Worm (Caenorhabditis elegans) whole organism, L1 larva: ENCODE measurements around the gene vdac-1.
A peak's percentile ranks its signal among the peaks of the same experiment; 100 is the strongest.

Source experiments
- C34B4.2 ChIP-seq: sonication (generic microtip); optimal IDR thresholded peaks from 2 replicates; lab custom pipeline; 2017; ENCODE audit warnings: mild to moderate bottlenecking, missing genetic modification characterization, missing compliant biosample characterization
- alr-1 ChIP-seq: fragments of 200-800 bp; sonication (Bioruptor generic); optimal IDR thresholded peaks from 2 replicates; lab custom pipeline; 2018; ENCODE audit warnings: borderline replicate concordance, mild to moderate bottlenecking, missing genetic modification characterization, missing compliant biosample characterization
- blmp-1 ChIP-seq: fragments of 150-350 bp; optimal IDR thresholded peaks from 2 replicates; lab custom pipeline; 2014; ENCODE audit warnings: missing biosample characterization, missing genetic modification characterization
- ceh-90 ChIP-seq: sonication (generic microtip); optimal IDR thresholded peaks from 2 replicates; lab custom pipeline; 2016; ENCODE audit warnings: missing genetic modification characterization, missing compliant biosample characterization
- dpl-1 ChIP-seq, 3 experiments: fragments of 150-350 bp in 2 of 3; sonication (generic microtip) in 1 of 3; optimal IDR thresholded peaks; 2 replicates each; lab custom pipeline; 2014 to 2017; ENCODE audit warnings: missing biosample characterization in 3 of 3, missing genetic modification characterization in 3 of 3, missing genetic modification reagents in 3 of 3
- efl-1 ChIP-seq, 4 experiments: fragments of 150-350 bp; optimal IDR thresholded peaks in 3 of 4; peaks in 1 of 4; 1 replicate in 1 of 4; 2 replicates in 3 of 4; lab custom pipeline; 2014; ENCODE audit warnings: missing biosample characterization in 2 of 4, missing genetic modification characterization in 2 of 4, missing genetic modification reagents in 2 of 4
- efl-3 ChIP-seq: fragments of 200-800 bp; sonication (Bioruptor generic); optimal IDR thresholded peaks from 2 replicates; lab custom pipeline; 2018; ENCODE audit warnings: mild to moderate bottlenecking, missing genetic modification characterization, missing compliant biosample characterization
- elt-3 ChIP-seq, 6 experiments: fragments of 150-350 bp in 1 of 6; sonication (generic microtip); optimal IDR thresholded peaks; 2 replicates each; lab custom pipeline; 2017 to 2018; ENCODE audit warnings: missing biosample characterization in 6 of 6, missing genetic modification characterization in 6 of 6, inconsistent platforms in 1 of 6
- ets-5 ChIP-seq: fragments of 200-800 bp; sonication (Bioruptor generic); IDR thresholded peaks from 2 replicates; pipeline ENCODE4 v1.3.6; 2022; ENCODE audit warnings: missing genetic modification characterization, missing compliant biosample characterization
- fkh-8 ChIP-seq: sonication (generic microtip); optimal IDR thresholded peaks from 2 replicates; lab custom pipeline; 2016; ENCODE audit warnings: mild to moderate bottlenecking, missing genetic modification characterization, missing compliant biosample characterization
- grh-1 ChIP-seq: fragments of 200-800 bp; sonication (Bioruptor generic); IDR thresholded peaks from 2 replicates; pipeline ENCODE4 v1.3.6; 2022; ENCODE audit warnings: missing genetic modification reagents, missing genetic modification characterization, missing compliant biosample characterization
- hlh-17 ChIP-seq: fragments of 200-800 bp; sonication (Bioruptor generic); optimal IDR thresholded peaks from 2 replicates; lab custom pipeline; 2018; ENCODE audit warnings: missing genetic modification characterization, mild to moderate bottlenecking, missing compliant biosample characterization, moderate library complexity, borderline replicate concordance
- hlh-4 ChIP-seq: sonication (generic microtip); optimal IDR thresholded peaks from 2 replicates; lab custom pipeline; 2016; ENCODE audit warnings: mild to moderate bottlenecking, missing genetic modification characterization, missing compliant biosample characterization
- lin-13 ChIP-seq: fragments of 150-350 bp; optimal IDR thresholded peaks from 2 replicates; lab custom pipeline; 2014; ENCODE audit warnings: missing biosample characterization, missing genetic modification reagents, missing genetic modification characterization
- lin-14 ChIP-seq: fragments of 200-800 bp; sonication (Bioruptor generic); optimal IDR thresholded peaks from 2 replicates; lab custom pipeline; 2018; ENCODE audit warnings: mild to moderate bottlenecking, missing genetic modification characterization, moderate library complexity, missing compliant biosample characterization
- lin-35 ChIP-seq, 2 experiments: fragments of 150-350 bp; optimal IDR thresholded peaks; 2 replicates each; lab custom pipeline; 2014; ENCODE audit warnings: missing biosample characterization in 2 of 2, missing genetic modification characterization in 2 of 2, missing genetic modification reagents in 2 of 2
- lir-3 ChIP-seq: sonication (generic microtip); optimal IDR thresholded peaks from 2 replicates; lab custom pipeline; 2016; ENCODE audit warnings: mild to moderate bottlenecking, missing genetic modification characterization, moderate library complexity, missing compliant biosample characterization; ENCODE audit not compliant: poor library complexity
- lsy-2 ChIP-seq, 2 experiments: fragments of 150-350 bp; optimal IDR thresholded peaks; 2 replicates each; lab custom pipeline; 2014; ENCODE audit warnings: missing biosample characterization in 2 of 2, missing genetic modification characterization in 2 of 2
- mab-9 ChIP-seq: fragments of 200-800 bp; sonication (Bioruptor generic); IDR thresholded peaks from 2 replicates; pipeline ENCODE4 v1.3.6; 2022; ENCODE audit warnings: missing genetic modification reagents, missing genetic modification characterization, missing compliant biosample characterization
- nhr-11 ChIP-seq: fragments of 150-350 bp; optimal IDR thresholded peaks from 2 replicates; lab custom pipeline; 2014; ENCODE audit warnings: missing biosample characterization, missing genetic modification characterization
- nhr-20 ChIP-seq: sonication (generic microtip); optimal IDR thresholded peaks from 2 replicates; lab custom pipeline; 2016; ENCODE audit warnings: mild to moderate bottlenecking, missing genetic modification characterization, missing compliant biosample characterization
- nhr-237 ChIP-seq: fragments of 150-350 bp; optimal IDR thresholded peaks from 2 replicates; lab custom pipeline; 2014; ENCODE audit warnings: missing biosample characterization, missing genetic modification characterization
- nhr-28 ChIP-seq: fragments of 150-350 bp; optimal IDR thresholded peaks from 2 replicates; lab custom pipeline; 2014; ENCODE audit warnings: missing biosample characterization, missing genetic modification characterization
- nhr-71 ChIP-seq: sonication (generic microtip); optimal IDR thresholded peaks from 2 replicates; lab custom pipeline; 2016; ENCODE audit warnings: mild to moderate bottlenecking, missing genetic modification characterization, moderate library complexity, missing compliant biosample characterization
- nhr-85 ChIP-seq: sonication (generic microtip); peaks from one replicate; lab custom pipeline; 2016; ENCODE audit warnings: missing genetic modification characterization, inconsistent platforms, missing compliant biosample characterization
- skn-1 ChIP-seq: fragments of 150-350 bp; optimal IDR thresholded peaks from 2 replicates; lab custom pipeline; 2014; ENCODE audit warnings: missing biosample characterization, missing genetic modification characterization
- snu-23 ChIP-seq: sonication (generic microtip); optimal IDR thresholded peaks from 2 replicates; lab custom pipeline; 2016; ENCODE audit warnings: missing genetic modification characterization, missing compliant biosample characterization
- tbx-2 ChIP-seq: sonication (generic microtip); optimal IDR thresholded peaks from 2 replicates; lab custom pipeline; 2016; ENCODE audit warnings: missing genetic modification characterization, missing compliant biosample characterization
- tlp-1 ChIP-seq: fragments of 150-350 bp; optimal IDR thresholded peaks from 2 replicates; lab custom pipeline; 2014; ENCODE audit warnings: missing biosample characterization, missing genetic modification characterization
- unc-30 ChIP-seq: sonication (generic microtip); optimal IDR thresholded peaks from 2 replicates; lab custom pipeline; 2017; ENCODE audit warnings: missing biosample characterization, missing genetic modification characterization
- zag-1 ChIP-seq: fragments of 150-350 bp; optimal IDR thresholded peaks from 2 replicates; lab custom pipeline; 2014; ENCODE audit warnings: missing biosample characterization, missing genetic modification characterization
- zip-4 ChIP-seq: fragments of 200-800 bp; sonication (Bioruptor generic); optimal IDR thresholded peaks from 2 replicates; lab custom pipeline; 2018; ENCODE audit warnings: mild to moderate bottlenecking, missing genetic modification characterization, moderate library complexity, missing compliant biosample characterization
- ztf-11 ChIP-seq, 2 experiments: sonication (generic microtip); optimal IDR thresholded peaks; 2 replicates each; lab custom pipeline; 2016 to 2017; ENCODE audit warnings: missing genetic modification characterization in 2 of 2, missing biosample characterization in 1 of 2, missing compliant biosample characterization in 1 of 2

The vdac-1 gene

ce11 chrIV:7478134-7478533 lies 29.6 kb downstream of the vdac-1 start, which contains the start of gene rod-1 (continued):
- no peak for TF ChIP-seq zag-1

DNA sequence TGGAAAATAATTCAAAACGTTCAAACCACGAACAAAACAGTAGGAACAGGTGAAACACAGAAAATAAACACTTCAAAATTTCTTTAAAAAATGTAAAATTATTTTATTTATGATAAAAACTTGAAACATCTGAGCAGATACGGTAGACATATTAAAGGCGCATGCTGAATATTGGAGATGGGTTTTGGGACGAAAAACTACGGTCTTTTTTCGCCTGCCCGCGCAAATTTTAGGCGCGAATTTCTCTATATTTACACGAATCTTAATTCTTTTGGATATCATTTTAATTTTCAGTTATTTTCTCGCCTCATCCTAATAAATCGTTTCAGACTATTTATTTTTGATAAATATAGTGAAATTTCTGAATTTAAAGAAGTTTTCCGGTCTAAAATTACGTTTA lies 30.0 kb downstream of the vdac-1 start:
- no peak for TF ChIP-seq snu-23
- no peak for TF ChIP-seq lir-3

ce11 chrIV:7477197-7477596 lies 30.5 kb downstream of the vdac-1 start, which contains the start of gene pycr-4:
TSS of gene pycr-4 (minus strand) at chrIV:7477297.
- peak; percentile 42 to 44 for TF ChIP-seq efl-1 (optimal IDR thresholded peaks at IDR 0.05; lab: Kevin White, UChicago)
- TF ChIP-seq efl-1 (GFP tag; optimal IDR thresholded peaks at IDR 0.05 in 1 of 2; lab: Kevin White, UChicago) = peak in 1 of 2 experiments; percentile 72
- TF ChIP-seq lin-35 (GFP tag; optimal IDR thresholded peaks at IDR 0.05; lab: Kevin White, UChicago) = peak in 1 of 2 experiments; percentile 15
- TF ChIP-seq dpl-1 (GFP tag; optimal IDR thresholded peaks at IDR 0.05; lab: Kevin White, UChicago) = peak in 1 of 3 experiments; percentile 14
- TF ChIP-seq nhr-28 = no peak

DNA sequence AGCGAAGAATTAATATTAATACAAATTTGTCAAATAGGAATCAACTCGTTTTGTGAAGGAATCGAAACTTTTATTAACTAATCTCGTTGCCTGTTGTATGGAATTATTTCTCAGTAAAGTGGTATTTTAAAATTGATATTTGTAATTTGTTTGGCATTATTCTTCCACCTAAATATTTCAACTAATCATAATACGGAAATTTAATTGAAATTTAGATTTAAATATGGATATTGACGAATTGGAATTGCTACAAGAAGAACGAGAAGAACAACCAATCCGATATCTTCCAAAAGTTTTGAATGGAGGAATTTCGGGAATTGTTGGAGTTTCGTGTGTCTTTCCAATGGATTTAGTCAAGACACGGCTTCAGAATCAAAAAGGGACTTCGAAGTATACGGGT lies 32.9 kb downstream of the vdac-1 start, which contains the start of gene slc-25A18.2:
TSS of gene slc-25A18.2 (plus strand) at position 216 of the 400 bp plus-strand sequence.
- TF ChIP-seq efl-1 (optimal IDR thresholded peaks at IDR 0.05; lab: Kevin White, UChicago) (no peak), efl-1 (GFP tag; optimal IDR thresholded peaks at IDR 0.05 in 1 of 2; lab: Kevin White, UChicago) (peak in 1 of 2 experiments; percentile 62), C34B4.2 (tag; lab: Kevin White, UChicago) (no peak)

DNA sequence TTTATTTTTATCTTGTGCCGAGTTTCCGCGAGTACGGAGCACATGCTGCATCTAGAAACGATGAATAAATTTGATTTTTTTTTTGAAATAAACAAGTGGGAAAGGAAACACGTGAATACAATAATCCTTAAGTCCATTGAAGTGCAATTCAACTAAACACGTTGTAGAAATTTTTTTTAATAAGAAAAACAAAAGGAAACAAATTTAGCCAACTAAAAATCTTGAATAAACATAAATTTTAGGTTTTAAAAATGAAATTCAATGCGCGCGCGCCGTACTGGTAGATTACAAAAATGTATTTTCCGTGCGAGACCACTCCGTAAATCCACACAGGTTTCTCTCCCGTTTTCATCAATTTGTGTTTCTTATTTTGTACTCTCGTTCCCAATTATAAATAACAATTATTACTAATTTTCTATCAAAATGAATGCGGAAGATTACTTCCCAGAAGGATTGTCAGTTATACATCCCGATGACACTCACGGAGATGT lies 34.5 kb downstream of the vdac-1 start, which contains the start of the genes plk-3 and F55G1.6:
TSS of gene plk-3 (minus strand) at position 51 of the 491 bp plus-strand sequence.
TSS of gene F55G1.6 (plus strand) at position 359 of the 491 bp plus-strand sequence.
- TF ChIP-seq ceh-90 (tag; lab: Kevin White, UChicago) (no peak), zip-4 (GFP tag; lab: Kevin White, UChicago) (no peak), ets-5 (GFP tag; lab: Robert Waterston, UW) (no peak), skn-1 (tag; lab: Kevin White, UChicago) (no peak), nhr-237 (tag; lab: Kevin White, UChicago) (no peak), hlh-17 (GFP tag; lab: Kevin White, UChicago) (no peak), alr-1 (tag; lab: Kevin White, UChicago) (no peak), hlh-4 (tag; lab: Kevin White, UChicago) (no peak), nhr-11 (tag; lab: Kevin White, UChicago) (no peak), tlp-1 (tag; lab: Kevin White, UChicago) (no peak), ztf-11 (tag; optimal IDR thresholded peaks at IDR 0.05; lab: Kevin White, UChicago) (no peak), mab-9 (GFP tag; lab: Robert Waterston, UW) (no peak), lsy-2 (tag; optimal IDR thresholded peaks at IDR 0.05; lab: Kevin White, UChicago) (no peak), fkh-8 (tag; lab: Kevin White, UChicago) (no peak), unc-30 (tag; lab: Kevin White, UChicago) (no peak), nhr-71 (tag; lab: Kevin White, UChicago) (no peak)

- TF ChIP-seq lsy-2 (tag; optimal IDR thresholded peaks at IDR 0.05; lab: Kevin White, UChicago) = no peak
- no peak for TF ChIP-seq efl-3 (GFP tag; lab: Kevin White, UChicago)
- no peak for TF ChIP-seq hlh-4 (tag; lab: Kevin White, UChicago)
- peak; percentile 66 for TF ChIP-seq nhr-20 (tag; lab: Kevin White, UChicago)
- no peak for TF ChIP-seq grh-1 (GFP tag; lab: Robert Waterston, UW)
- TF ChIP-seq efl-1 (optimal IDR thresholded peaks at IDR 0.05; lab: Kevin White, UChicago) = no peak
- TF ChIP-seq efl-1 (GFP tag; optimal IDR thresholded peaks at IDR 0.05 in 1 of 2; lab: Kevin White, UChicago) = peak in 1 of 2 experiments; percentile 20
- TF ChIP-seq lin-13 (GFP tag; lab: Kevin White, UChicago) = no peak
- TF ChIP-seq C34B4.2 (tag; lab: Kevin White, UChicago) = no peak
- TF ChIP-seq nhr-85 (tag; lab: Kevin White, UChicago) = peak; percentile 54
- peak in 5 of 6 experiments; percentile 13 to 90 (median 29) for TF ChIP-seq elt-3 (tag; optimal IDR thresholded peaks at IDR 0.05; lab: Kevin White, UChicago)
- peak; percentile 45 for TF ChIP-seq lin-14
- peak; percentile 56 for TF ChIP-seq tbx-2 (tag; lab: Kevin White, UChicago)
- peak; percentile 55 for TF ChIP-seq blmp-1 (tag; lab: Kevin White, UChicago)
- TF ChIP-seq lin-35 (GFP tag; optimal IDR thresholded peaks at IDR 0.05; lab: Kevin White, UChicago) = peak in 1 of 2 experiments; percentile 35
- TF ChIP-seq, all 84 proteins: peak for 8
Observed at ce11 chrIV:7469782-7470413, 37.8 kb downstream of the vdac-1 start, which contains the start of gene F55G1.7. TSS of gene F55G1.7 (minus strand) at chrIV:7469832.
